Fruit fly (Drosophila melanogaster) whole organism, embryonic: ENCODE measurements around the gene Top3alpha.
A peak's percentile ranks its signal among the peaks of the same experiment; 100 is the strongest.

ENCODE experiments used
- Atf-2 ChIP-seq: fragments of 200-800 bp; sonication (Bioruptor generic); optimal IDR thresholded peaks from 2 replicates; lab custom pipeline; 2016; ENCODE audit warnings: missing biosample characterization, missing genetic modification characterization
- Atf6 ChIP-seq: fragments of 200-800 bp; sonication (Bioruptor generic); IDR thresholded peaks from 2 replicates; pipeline ENCODE4 v1.3.6; 2022; ENCODE audit warnings: missing biosample characterization, missing genetic modification characterization
- B-H1 ChIP-seq: fragments of 200-800 bp; sonication (Bioruptor generic); IDR thresholded peaks from 3 replicates; pipeline ENCODE4 v1.3.6; 2022; ENCODE audit warnings: missing biosample characterization, missing genetic modification characterization
- CG11723 ChIP-seq: fragments of 200-800 bp; sonication (Bioruptor generic); optimal IDR thresholded peaks from 2 replicates; lab custom pipeline; 2017; ENCODE audit warnings: missing biosample characterization, mild to moderate bottlenecking, missing genetic modification characterization
- CG12071 ChIP-seq: fragments of 200-800 bp; sonication (Bioruptor generic); optimal IDR thresholded peaks from 3 replicates; lab custom pipeline; 2018; ENCODE audit warnings: missing biosample characterization, mild to moderate bottlenecking, missing genetic modification characterization
- CG1233 ChIP-seq: fragments of 200-800 bp; sonication (Bioruptor generic); optimal IDR thresholded peaks from 4 replicates; lab custom pipeline; 2018; ENCODE audit warnings: missing biosample characterization, mild to moderate bottlenecking, missing genetic modification characterization
- CG13775 ChIP-seq: fragments of 200-800 bp; sonication (Bioruptor generic); optimal IDR thresholded peaks from 3 replicates; lab custom pipeline; 2017; ENCODE audit warnings: missing biosample characterization, mild to moderate bottlenecking, missing genetic modification characterization
- CG14965 ChIP-seq: fragments of 200-800 bp; sonication (Bioruptor generic); optimal IDR thresholded peaks from 2 replicates; lab custom pipeline; 2016; ENCODE audit warnings: missing biosample characterization, missing genetic modification characterization, borderline replicate concordance
- CG17802 ChIP-seq: fragments of 200-800 bp; sonication (Bioruptor generic); optimal IDR thresholded peaks from 2 replicates; lab custom pipeline; 2018; ENCODE audit warnings: missing biosample characterization, mild to moderate bottlenecking, missing genetic modification characterization, moderate library complexity
- CG17829 ChIP-seq: fragments of 200-800 bp; optimal IDR thresholded peaks from 2 replicates; lab custom pipeline; 2019; ENCODE audit warnings: missing biosample characterization, mild to moderate bottlenecking, missing genetic modification characterization, moderate library complexity
- CG18764 ChIP-seq: fragments of 200-800 bp; sonication (Bioruptor generic); optimal IDR thresholded peaks from 3 replicates; lab custom pipeline; 2016; ENCODE audit warnings: missing biosample characterization, missing genetic modification characterization
- CG2129 ChIP-seq: fragments of 200-800 bp; sonication (Bioruptor generic); IDR thresholded peaks from 2 replicates; pipeline ENCODE4 v1.3.6; 2022; ENCODE audit warnings: missing biosample characterization, missing genetic modification characterization; ENCODE audit not compliant: partially characterized antibody
- CG30431 ChIP-seq: fragments of 200-800 bp; sonication (Bioruptor generic); optimal IDR thresholded peaks from 2 replicates; lab custom pipeline; 2017; ENCODE audit warnings: missing biosample characterization, missing genetic modification characterization
- CG32772 ChIP-seq: fragments of 200-800 bp; sonication (Bioruptor generic); IDR thresholded peaks from 2 replicates; pipeline ENCODE4 v1.3.6; 2022; ENCODE audit warnings: missing biosample characterization, missing genetic modification characterization
- CG3407 ChIP-seq: fragments of 200-800 bp; sonication (Bioruptor generic); optimal IDR thresholded peaks from 2 replicates; lab custom pipeline; 2018; ENCODE audit warnings: missing biosample characterization, mild to moderate bottlenecking, missing genetic modification characterization
- CG34422 ChIP-seq: fragments of 200-800 bp; sonication (Bioruptor generic); IDR thresholded peaks from 3 replicates; pipeline ENCODE4 v1.3.6; 2022; ENCODE audit warnings: missing biosample characterization, missing genetic modification characterization
- CG4360 ChIP-seq: fragments of 200-800 bp; sonication (Bioruptor generic); IDR thresholded peaks from 2 replicates; pipeline ENCODE4 v1.3.6; 2022; ENCODE audit warnings: missing biosample characterization, missing genetic modification characterization
- CG4854 ChIP-seq: fragments of 200-800 bp; sonication (Bioruptor generic); optimal IDR thresholded peaks from 2 replicates; lab custom pipeline; 2016; ENCODE audit warnings: missing biosample characterization, missing genetic modification characterization, inconsistent platforms
- CG5180 ChIP-seq: fragments of 200-800 bp; sonication (Bioruptor generic); optimal IDR thresholded peaks from 3 replicates; lab custom pipeline; 2017; ENCODE audit warnings: missing biosample characterization, missing genetic modification characterization, mild to moderate bottlenecking, moderate library complexity, missing genetic modification reagents
- CG6654 ChIP-seq: fragments of 200-800 bp; sonication (Bioruptor generic); optimal IDR thresholded peaks from 2 replicates; lab custom pipeline; 2017; ENCODE audit warnings: missing biosample characterization, mild to moderate bottlenecking, missing genetic modification characterization
- CG7372 ChIP-seq: fragments of 200-800 bp; sonication (Bioruptor generic); IDR thresholded peaks from 2 replicates; pipeline ENCODE4 v1.3.6; 2022; ENCODE audit warnings: missing biosample characterization, missing genetic modification characterization
- CG7963 ChIP-seq: fragments of 200-800 bp; sonication (Bioruptor generic); IDR thresholded peaks from 3 replicates; pipeline ENCODE4 v1.3.6; 2022; ENCODE audit warnings: missing biosample characterization, missing genetic modification characterization; ENCODE audit not compliant: partially characterized antibody
- CG9609 ChIP-seq: fragments of 200-800 bp; sonication (Bioruptor generic); optimal IDR thresholded peaks from 3 replicates; lab custom pipeline; 2016; ENCODE audit warnings: missing biosample characterization, missing genetic modification characterization
- D19B ChIP-seq: fragments of 200-800 bp; sonication (Bioruptor generic); optimal IDR thresholded peaks from 2 replicates; lab custom pipeline; 2017; ENCODE audit warnings: missing biosample characterization, mild to moderate bottlenecking, missing genetic modification characterization
- Dek ChIP-seq: fragments of 200-800 bp; sonication (Bioruptor generic); optimal IDR thresholded peaks from 3 replicates; lab custom pipeline; 2019; ENCODE audit warnings: missing biosample characterization, mild to moderate bottlenecking, missing genetic modification characterization, moderate library complexity
- Dp ChIP-seq: fragments of 200-800 bp; sonication (Bioruptor generic); optimal IDR thresholded peaks from 2 replicates; lab custom pipeline; 2018; ENCODE audit warnings: missing biosample characterization, mild to moderate bottlenecking, missing genetic modification characterization, moderate library complexity
- Hmr ChIP-seq: fragments of 200-800 bp; sonication (Bioruptor generic); optimal IDR thresholded peaks from 3 replicates; lab custom pipeline; 2017; ENCODE audit warnings: mild to moderate bottlenecking, missing biosample characterization, missing genetic modification reagents, missing genetic modification characterization
- Mrtf ChIP-seq: fragments of 200-800 bp; sonication (Bioruptor generic); IDR thresholded peaks from 3 replicates; pipeline ENCODE4 v1.3.6; 2022; ENCODE audit warnings: missing biosample characterization, missing genetic modification characterization
- NK7.1 ChIP-seq: fragments of 200-800 bp; sonication (Bioruptor generic); optimal IDR thresholded peaks from 3 replicates; lab custom pipeline; 2016; ENCODE audit warnings: missing biosample characterization, missing genetic modification characterization
- Nf-YB ChIP-seq: fragments of 200-800 bp; sonication (Bioruptor generic); optimal IDR thresholded peaks from 3 replicates; lab custom pipeline; 2019; ENCODE audit warnings: missing biosample characterization, mild to moderate bottlenecking, missing genetic modification characterization, moderate library complexity
- Optix ChIP-seq: fragments of 200-800 bp; sonication (Bioruptor generic); IDR thresholded peaks from 3 replicates; pipeline ENCODE4 v1.3.6; 2022; ENCODE audit warnings: missing biosample characterization, missing genetic modification characterization
- Pdp1 ChIP-seq, 2 experiments: fragments of 200-800 bp; sonication (Bioruptor generic); optimal IDR thresholded peaks; 3 replicates each; lab custom pipeline; 2016; ENCODE audit warnings: missing biosample characterization in 2 of 2, missing genetic modification characterization in 2 of 2, mild to moderate bottlenecking in 1 of 2, moderate library complexity in 1 of 2
- YL-1 ChIP-seq: fragments of 200-800 bp; sonication (Bioruptor generic); optimal IDR thresholded peaks from 3 replicates; lab custom pipeline; 2017; ENCODE audit warnings: missing biosample characterization, mild to moderate bottlenecking, missing genetic modification characterization
- cad ChIP-seq: fragments of >200 bp; optimal IDR thresholded peaks from 2 replicates; lab custom pipeline; 2017; ENCODE audit warnings: missing biosample characterization, missing genetic modification characterization
- ems ChIP-seq: fragments of 200-800 bp; sonication (Bioruptor generic); optimal IDR thresholded peaks from 3 replicates; lab custom pipeline; 2016; ENCODE audit warnings: missing biosample characterization, missing genetic modification characterization
- gem ChIP-seq: fragments of 200-800 bp; sonication (Bioruptor generic); optimal IDR thresholded peaks from 2 replicates; lab custom pipeline; 2019; ENCODE audit warnings: missing biosample characterization, mild to moderate bottlenecking, missing genetic modification characterization, moderate library complexity
- grn ChIP-seq: fragments of 200-800 bp; sonication (Bioruptor generic); optimal IDR thresholded peaks from 3 replicates; lab custom pipeline; 2017; ENCODE audit warnings: missing biosample characterization, missing genetic modification characterization
- hth ChIP-seq: fragments of >200 bp; optimal IDR thresholded peaks from 2 replicates; lab custom pipeline; 2017; ENCODE audit warnings: inconsistent platforms
- lmd ChIP-seq: fragments of 200-800 bp; sonication (Bioruptor generic); IDR thresholded peaks from 2 replicates; pipeline ENCODE4 v1.3.6; 2022; ENCODE audit warnings: missing biosample characterization, missing genetic modification characterization
- lola ChIP-seq, 3 experiments: fragments of >200 bp in 2 of 3; fragments of 200-800 bp in 1 of 3; sonication (Bioruptor generic) in 1 of 3; optimal IDR thresholded peaks; 2 replicates each; lab custom pipeline; 2017 to 2019; ENCODE audit warnings: missing biosample characterization in 3 of 3, missing genetic modification characterization in 3 of 3, mild to moderate bottlenecking in 1 of 3, moderate library complexity in 1 of 3
- nmo ChIP-seq: fragments of 200-800 bp; sonication (Bioruptor generic); optimal IDR thresholded peaks from 2 replicates; lab custom pipeline; 2018; ENCODE audit warnings: missing biosample characterization, mild to moderate bottlenecking, missing genetic modification characterization, moderate library complexity
- onecut ChIP-seq: fragments of 200-800 bp; sonication (Bioruptor generic); IDR thresholded peaks from 2 replicates; pipeline ENCODE4 v1.3.6; 2022; ENCODE audit warnings: missing biosample characterization, missing genetic modification characterization
- p53 ChIP-seq: fragments of 200-800 bp; sonication (Bioruptor generic); optimal IDR thresholded peaks from 2 replicates; lab custom pipeline; 2016; ENCODE audit warnings: missing biosample characterization, missing genetic modification characterization
- pan ChIP-seq, 4 experiments: fragments of >200 bp in 3 of 4; fragments of 200-800 bp in 1 of 4; sonication (Bioruptor generic) in 1 of 4; optimal IDR thresholded peaks in 3 of 4; IDR thresholded peaks in 1 of 4; 2 replicates each; pipeline versions ENCODE4 v1.3.6 to Lab custom; 2017 to 2022; ENCODE audit warnings: missing biosample characterization in 2 of 4, missing genetic modification characterization in 2 of 4, mixed read lengths in 1 of 4
- pum ChIP-seq: fragments of 200-800 bp; sonication (Bioruptor generic); optimal IDR thresholded peaks from 2 replicates; lab custom pipeline; 2016; ENCODE audit warnings: missing biosample characterization, missing genetic modification characterization
- sc ChIP-seq, 3 experiments: fragments of >200 bp in 2 of 3; fragments of 200-800 bp in 1 of 3; sonication (Bioruptor generic) in 1 of 3; optimal IDR thresholded peaks; 2 replicates in 2 of 3; 3 replicates in 1 of 3; lab custom pipeline; 2017; ENCODE audit warnings: mild to moderate bottlenecking in 1 of 3, missing biosample characterization in 1 of 3, missing genetic modification characterization in 1 of 3, missing genetic modification reagents in 1 of 3
- schlank ChIP-seq: fragments of 200-800 bp; sonication (Bioruptor generic); optimal IDR thresholded peaks from 2 replicates; lab custom pipeline; 2018; ENCODE audit warnings: missing biosample characterization, mild to moderate bottlenecking, missing genetic modification characterization
- sob ChIP-seq: fragments of 200-800 bp; sonication (Bioruptor generic); IDR thresholded peaks from 2 replicates; pipeline ENCODE4 v1.3.6; 2022; ENCODE audit warnings: missing biosample characterization, missing genetic modification characterization
- trh ChIP-seq: fragments of 200-800 bp; sonication (Bioruptor generic); optimal IDR thresholded peaks from 2 replicates; lab custom pipeline; 2016; ENCODE audit warnings: missing biosample characterization, missing genetic modification characterization
- zfh1 ChIP-seq: fragments of 200-800 bp; sonication (Bioruptor generic); IDR thresholded peaks from 3 replicates; pipeline ENCODE4 v1.3.6; 2022; ENCODE audit warnings: missing biosample characterization, missing genetic modification characterization

Top3alpha gene

DNA sequence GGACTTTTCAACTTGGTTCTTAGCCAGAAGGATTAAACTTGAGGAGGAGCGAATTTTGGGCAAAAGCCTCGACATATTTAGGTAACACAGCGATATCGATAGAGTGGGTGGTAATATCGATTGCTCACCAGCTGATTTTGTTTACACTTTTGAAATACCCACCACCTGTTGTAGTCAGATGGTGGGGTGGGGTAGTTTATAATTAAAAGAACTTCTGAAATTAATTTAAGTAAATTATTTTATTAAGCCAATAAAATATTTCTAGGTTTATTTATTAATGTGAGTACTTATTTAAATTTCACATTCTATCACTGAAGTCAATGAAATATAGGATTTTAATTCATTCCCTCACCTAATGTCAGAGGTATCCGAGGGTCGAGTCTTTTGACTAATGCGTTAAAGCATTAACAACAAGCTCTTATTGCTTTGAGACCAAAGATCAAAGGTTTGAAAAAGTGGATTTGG, 7.9 kb upstream of the Top3alpha start, which contains the start of the genes CG10194 and CG18094 (continued):
- TF ChIP-seq CG17802 = no peak
- TF ChIP-seq CG7372 (GFP tag; lab: Robert Waterston, UW) = no peak
- no peak for TF ChIP-seq NK7.1 (GFP tag; lab: Kevin White, UChicago)
- no peak for TF ChIP-seq ems (GFP tag; lab: Kevin White, UChicago)
- no peak for TF ChIP-seq hth
- no peak for TF ChIP-seq grn (GFP tag; lab: Kevin White, UChicago)
- no peak for TF ChIP-seq sc (optimal IDR thresholded peaks at IDR 0.05; lab: Kevin White, UChicago)
- TF ChIP-seq sc (GFP tag; optimal IDR thresholded peaks at IDR 0.05; lab: Kevin White, UChicago) = no peak
- TF ChIP-seq nmo (GFP tag; lab: Kevin White, UChicago) = peak; percentile 47
- no peak for TF ChIP-seq gem (tag; lab: Kevin White, UChicago)
- no peak for TF ChIP-seq Atf-2 (GFP tag; lab: Kevin White, UChicago)
- no peak for TF ChIP-seq CG30431 (GFP tag; lab: Kevin White, UChicago)
- no peak for TF ChIP-seq CG3407
- TF ChIP-seq Atf6 (GFP tag; lab: Robert Waterston, UW) = 0 out of 2 replicates have a peak, but pooled peaks have one; percentile 33
- no peak for TF ChIP-seq CG12071
- no peak for TF ChIP-seq CG1233 (GFP tag; lab: Kevin White, UChicago)
- TF ChIP-seq B-H1 = no peak; the same call in 2 of the 3 replicates
- TF ChIP-seq Optix (GFP tag; lab: Robert Waterston, UW) = no peak
- TF ChIP-seq Hmr (GFP tag; lab: Kevin White, UChicago) = no peak
- TF ChIP-seq cad (GFP tag; lab: Kevin White, UChicago) = no peak
- no peak for TF ChIP-seq CG7963 (GFP tag; lab: Robert Waterston, UW)
- TF ChIP-seq onecut (GFP tag; lab: Robert Waterston, UW) = no peak; the same call in 1 of the 2 replicates
- TF ChIP-seq CG34422 (GFP tag; lab: Robert Waterston, UW) = peak; percentile 40; the same call in 1 of the 3 replicates
- TF ChIP-seq D19B = peak; percentile 99
- TF ChIP-seq CG9609 (GFP tag; lab: Kevin White, UChicago) = no peak
- TF ChIP-seq CG11723 (GFP tag; lab: Kevin White, UChicago) = no peak
- no peak for TF ChIP-seq CG4854 (GFP tag; lab: Kevin White, UChicago)
- TF ChIP-seq CG5180 (GFP tag; lab: Kevin White, UChicago) = no peak
- TF ChIP-seq CG14965 (GFP tag; lab: Kevin White, UChicago) = no peak
- no peak for TF ChIP-seq schlank
- peak; percentile 47 for TF ChIP-seq CG13775 (GFP tag; lab: Kevin White, UChicago)
- TF ChIP-seq pan (optimal IDR thresholded peaks at IDR 0.05; lab: Kevin White, UChicago) = no peak
- TF ChIP-seq pan (GFP tag; optimal IDR thresholded peaks at IDR 0.05 in 1 of 2, IDR thresholded peaks at IDR 0.05 in 1 of 2) = peak in 1 of 2 experiments; percentile 17
- TF ChIP-seq sob (GFP tag; lab: Robert Waterston, UW) = no peak
- no peak for TF ChIP-seq zfh1 (GFP tag; lab: Robert Waterston, UW)
- no peak for TF ChIP-seq lola (GFP tag; optimal IDR thresholded peaks at IDR 0.05; lab: Kevin White, UChicago)
- TF ChIP-seq p53 (GFP tag; lab: Kevin White, UChicago) = no peak
- peak; percentile 15 for TF ChIP-seq CG17829 (tag; lab: Kevin White, UChicago)
- TF ChIP-seq Nf-YB = no peak
- TF ChIP-seq CG18764 (GFP tag; lab: Kevin White, UChicago) = no peak
- TF ChIP-seq YL-1 (GFP tag; lab: Kevin White, UChicago) = no peak
- TF ChIP-seq trh (GFP tag; lab: Kevin White, UChicago) = no peak
- no peak for TF ChIP-seq Mrtf (GFP tag; lab: Robert Waterston, UW)
- TF ChIP-seq lmd = no peak
- peak; percentile 44 for TF ChIP-seq Dp (GFP tag; lab: Kevin White, UChicago)
- TF ChIP-seq Dek (tag; lab: Kevin White, UChicago) = peak; percentile 25
- no peak for TF ChIP-seq CG2129 (GFP tag; lab: Robert Waterston, UW)
- no peak for TF ChIP-seq CG6654
- no peak for TF ChIP-seq CG32772 (GFP tag; lab: Robert Waterston, UW)
- peak; percentile 2 to 81 for TF ChIP-seq Pdp1 (GFP tag; optimal IDR thresholded peaks at IDR 0.05; lab: Kevin White, UChicago)
- TF ChIP-seq CG4360 (GFP tag; lab: Robert Waterston, UW) = no peak
- no peak for TF ChIP-seq pum (GFP tag; lab: Kevin White, UChicago)
